Worm (Caenorhabditis elegans) whole organism, young adult: Measurements from ENCODE around the gene mlck-1.

ENCODE experiments used
- B0336.3 ChIP-seq: fragments of 200-800 bp; sonication (Bioruptor generic); IDR thresholded peaks from 2 replicates; pipeline ENCODE4 v1.3.6; 2022; ENCODE audit warnings: missing genetic modification characterization, missing compliant biosample characterization
- D2030.7 ChIP-seq: fragments of 200-800 bp; sonication (Bioruptor generic); IDR thresholded peaks from 2 replicates; pipeline ENCODE4 v1.3.6; 2022; ENCODE audit warnings: missing genetic modification reagents, missing genetic modification characterization, missing compliant biosample characterization
- F33H1.4 ChIP-seq: fragments of 200-800 bp; sonication (Bioruptor generic); IDR thresholded peaks from 2 replicates; pipeline ENCODE4 v1.3.6; 2022; ENCODE audit warnings: missing genetic modification reagents, missing genetic modification characterization, missing compliant biosample characterization
- K11D2.4 ChIP-seq: fragments of 200-800 bp; sonication (Bioruptor generic); IDR thresholded peaks from 2 replicates; pipeline ENCODE4 v1.3.6; 2022; ENCODE audit warnings: missing genetic modification reagents, missing genetic modification characterization, missing compliant biosample characterization
- T07F8.4 ChIP-seq: sonication (generic microtip); optimal IDR thresholded peaks from 2 replicates; lab custom pipeline; 2016; ENCODE audit warnings: mild to moderate bottlenecking, missing genetic modification characterization, moderate library complexity, missing compliant biosample characterization
- T26A5.8 ChIP-seq: sonication (generic microtip); optimal IDR thresholded peaks from 2 replicates; lab custom pipeline; 2016; ENCODE audit warnings: missing genetic modification characterization, missing compliant biosample characterization
- Y53F4B.3 ChIP-seq: fragments of 200-800 bp; sonication (Bioruptor generic); IDR thresholded peaks from 2 replicates; pipeline ENCODE4 v1.3.6; 2022; ENCODE audit warnings: missing genetic modification reagents, missing genetic modification characterization, missing compliant biosample characterization
- Y79H2A.3 ChIP-seq: fragments of 200-800 bp; sonication (Bioruptor generic); conservative IDR thresholded peaks from 2 replicates; pipeline ENCODE4 v1.3.6; 2022; ENCODE audit warnings: missing genetic modification reagents, missing genetic modification characterization, missing compliant biosample characterization
- Y95B8A.8 ChIP-seq: fragments of 200-800 bp; sonication (Bioruptor generic); IDR thresholded peaks from 2 replicates; pipeline ENCODE4 v1.3.6; 2022; ENCODE audit warnings: missing genetic modification reagents, missing genetic modification characterization, missing compliant biosample characterization
- ZK185.1 ChIP-seq: sonication (generic microtip); optimal IDR thresholded peaks from 2 replicates; lab custom pipeline; 2016; ENCODE audit warnings: mild to moderate bottlenecking, missing genetic modification characterization, missing compliant biosample characterization; ENCODE audit not compliant: poor library complexity, severe bottlenecking
- akir-1 ChIP-seq: fragments of 200-800 bp; sonication (Bioruptor generic); optimal IDR thresholded peaks from 2 replicates; lab custom pipeline; 2018; ENCODE audit warnings: mild to moderate bottlenecking, missing genetic modification characterization, moderate library complexity, missing compliant biosample characterization
- aptf-2 ChIP-seq: fragments of 200-800 bp; sonication (Bioruptor generic); conservative IDR thresholded peaks from 2 replicates; pipeline ENCODE4 v1.3.6; 2022; ENCODE audit warnings: missing genetic modification reagents, missing genetic modification characterization, missing compliant biosample characterization
- attf-3 ChIP-seq: fragments of 200-800 bp; sonication (Bioruptor generic); conservative IDR thresholded peaks from 2 replicates; pipeline ENCODE4 v1.3.6; 2022; ENCODE audit warnings: missing genetic modification reagents, missing genetic modification characterization, missing compliant biosample characterization
- attf-6 ChIP-seq: fragments of 200-800 bp; sonication (Bioruptor generic); IDR thresholded peaks from 2 replicates; pipeline ENCODE4 v1.3.6; 2022; ENCODE audit warnings: missing genetic modification reagents, missing genetic modification characterization, missing compliant biosample characterization
- ccch-3 ChIP-seq: fragments of 200-800 bp; sonication (Bioruptor generic); optimal IDR thresholded peaks from 2 replicates; lab custom pipeline; 2018; ENCODE audit warnings: mild to moderate bottlenecking, missing genetic modification characterization, missing compliant biosample characterization
- cebp-2 ChIP-seq: fragments of 200-800 bp; sonication (Bioruptor generic); IDR thresholded peaks from 2 replicates; pipeline ENCODE4 v1.3.6; 2022; ENCODE audit warnings: missing genetic modification characterization, missing compliant biosample characterization
- ceh-79 ChIP-seq: sonication (generic microtip); optimal IDR thresholded peaks from 2 replicates; lab custom pipeline; 2017; ENCODE audit warnings: mild to moderate bottlenecking, missing genetic modification characterization, missing compliant biosample characterization
- ceh-91 ChIP-seq: fragments of 200-800 bp; sonication (Bioruptor generic); IDR thresholded peaks from 2 replicates; pipeline ENCODE4 v1.3.6; 2022; ENCODE audit warnings: missing genetic modification reagents, missing genetic modification characterization, missing compliant biosample characterization
- die-1 ChIP-seq: sonication (generic microtip); optimal IDR thresholded peaks from 2 replicates; lab custom pipeline; 2016; ENCODE audit warnings: missing genotype, mild to moderate bottlenecking, missing genetic modification characterization, missing compliant biosample characterization
- egl-18 ChIP-seq: fragments of 200-800 bp; sonication (Bioruptor generic); IDR thresholded peaks from 2 replicates; pipeline ENCODE4 v1.3.6; 2022; ENCODE audit warnings: missing genetic modification reagents, missing genetic modification characterization, missing compliant biosample characterization
- egrh-3 ChIP-seq: fragments of 200-800 bp; sonication (Bioruptor generic); IDR thresholded peaks from 2 replicates; pipeline ENCODE4 v1.3.6; 2022; ENCODE audit warnings: missing genetic modification reagents, missing genetic modification characterization, missing compliant biosample characterization
- gei-17 ChIP-seq: fragments of 200-800 bp; sonication (Bioruptor generic); optimal IDR thresholded peaks from 2 replicates; lab custom pipeline; 2018; ENCODE audit warnings: mild to moderate bottlenecking, missing genetic modification characterization, missing compliant biosample characterization
- him-1 ChIP-seq: sonication (generic microtip); optimal IDR thresholded peaks from 2 replicates; lab custom pipeline; 2016; ENCODE audit warnings: missing genotype, missing genetic modification reagents, missing genetic modification characterization, missing compliant biosample characterization
- hlh-26 ChIP-seq: fragments of 200-800 bp; sonication (Bioruptor generic); conservative IDR thresholded peaks from 2 replicates; pipeline ENCODE4 v1.3.6; 2022; ENCODE audit warnings: missing genetic modification reagents, missing genetic modification characterization, missing compliant biosample characterization
- let-526 ChIP-seq: fragments of 200-800 bp; sonication (Bioruptor generic); IDR thresholded peaks from 2 replicates; pipeline ENCODE4 v1.3.6; 2022; ENCODE audit warnings: missing genetic modification reagents, missing genetic modification characterization, missing compliant biosample characterization
- let-607 ChIP-seq, 2 experiments: fragments of 200-800 bp in 1 of 2; sonication (Bioruptor generic) in 1 of 2; sonication (generic microtip) in 1 of 2; optimal IDR thresholded peaks; 2 replicates each; lab custom pipeline; 2016 to 2018; ENCODE audit warnings: mild to moderate bottlenecking in 2 of 2, missing compliant biosample characterization in 2 of 2, missing genetic modification characterization in 2 of 2, moderate library complexity in 2 of 2, missing genotype in 1 of 2
- lin-35 ChIP-seq, 3 experiments: fragments of 150-350 bp in 2 of 3; sonication (generic microtip) in 1 of 3; optimal IDR thresholded peaks; 2 replicates each; lab custom pipeline; 2014 to 2018; ENCODE audit warnings: missing biosample characterization in 3 of 3, missing genetic modification characterization in 3 of 3, missing genetic modification reagents in 3 of 3
- madf-6 ChIP-seq: fragments of 200-800 bp; sonication (Bioruptor generic); IDR thresholded peaks from 2 replicates; pipeline ENCODE4 v1.3.6; 2022; ENCODE audit warnings: missing genetic modification reagents, missing genetic modification characterization, missing compliant biosample characterization
- mxl-1 ChIP-seq: sonication (generic microtip); optimal IDR thresholded peaks from 2 replicates; lab custom pipeline; 2016; ENCODE audit warnings: missing genetic modification characterization, missing compliant biosample characterization
- nfya-2 ChIP-seq: fragments of 200-800 bp; sonication (Bioruptor generic); IDR thresholded peaks from 2 replicates; pipeline ENCODE4 v1.3.6; 2022; ENCODE audit warnings: missing genetic modification reagents, missing genetic modification characterization, missing compliant biosample characterization
- nhr-27 ChIP-seq: fragments of 200-800 bp; sonication (Bioruptor generic); optimal IDR thresholded peaks from 2 replicates; lab custom pipeline; 2018; ENCODE audit warnings: mild to moderate bottlenecking, missing genetic modification characterization, moderate library complexity, missing compliant biosample characterization
- nhr-90 ChIP-seq: sonication (generic microtip); optimal IDR thresholded peaks from 2 replicates; lab custom pipeline; 2016; ENCODE audit warnings: missing genotype, mild to moderate bottlenecking, missing genetic modification characterization, missing compliant biosample characterization
- rcor-1 ChIP-seq: fragments of 200-800 bp; sonication (Bioruptor generic); IDR thresholded peaks from 2 replicates; pipeline ENCODE4 v1.3.6; 2022; ENCODE audit warnings: missing genetic modification reagents, missing genetic modification characterization, missing compliant biosample characterization
- snpc-1.1 ChIP-seq: sonication (generic microtip); optimal IDR thresholded peaks from 2 replicates; lab custom pipeline; 2017; ENCODE audit warnings: missing genetic modification characterization, mild to moderate bottlenecking, missing compliant biosample characterization, antibody characterized with exemption, moderate library complexity, missing genotype, missing genetic modification reagents; ENCODE audit not compliant: insufficient read depth
- snpc-1.3 ChIP-seq: sonication (generic microtip); optimal IDR thresholded peaks from 2 replicates; lab custom pipeline; 2017; ENCODE audit warnings: missing genetic modification characterization, mild to moderate bottlenecking, missing compliant biosample characterization, antibody characterized with exemption, moderate library complexity, missing genotype, missing genetic modification reagents; ENCODE audit not compliant: insufficient read depth
- sptf-2 ChIP-seq: fragments of 200-800 bp; sonication (Bioruptor generic); optimal IDR thresholded peaks from 2 replicates; lab custom pipeline; 2018; ENCODE audit warnings: mild to moderate bottlenecking, missing genetic modification characterization, missing compliant biosample characterization
- tbp1 ChIP-seq: fragments of 200-800 bp; sonication (Bioruptor generic); optimal IDR thresholded peaks from 2 replicates; lab custom pipeline; 2018; ENCODE audit warnings: mild to moderate bottlenecking, missing genetic modification characterization, missing compliant biosample characterization
- ztf-26 ChIP-seq: sonication (generic microtip); optimal IDR thresholded peaks from 2 replicates; lab custom pipeline; 2017; ENCODE audit warnings: missing genetic modification characterization, missing compliant biosample characterization
- ztf-6 ChIP-seq: fragments of 200-800 bp; sonication (Bioruptor generic); IDR thresholded peaks from 2 replicates; pipeline ENCODE4 v1.3.6; 2022; ENCODE audit warnings: missing genetic modification reagents, missing genetic modification characterization, missing compliant biosample characterization

mlck-1 gene

DNA sequence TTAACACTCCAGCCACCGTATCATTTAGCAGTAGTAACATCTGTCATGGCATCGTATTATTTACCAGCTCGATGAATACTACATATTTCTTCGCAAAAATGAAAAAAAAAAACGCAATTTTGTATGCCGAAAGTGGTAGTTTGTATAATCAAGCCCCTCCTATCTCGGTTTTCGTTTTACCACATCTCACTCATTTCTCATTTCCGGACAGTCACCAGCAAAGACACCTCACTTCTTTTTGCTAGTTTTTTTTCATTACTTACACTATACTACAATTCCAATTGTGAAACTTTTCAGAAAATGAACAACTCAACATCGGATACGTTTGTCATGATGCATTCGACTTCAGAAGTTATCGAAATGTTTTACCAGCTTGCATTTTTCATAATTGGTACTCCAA is 20.4 kb downstream of the mlck-1 start, which contains the start of gene gnrr-3:
Gene gnrr-3, plus strand, starts transcription at position 301 of the 400 bp plus-strand sequence.
- TF ChIP-seq D2030.7 (GFP tag; lab: Robert Waterston, UW): no peak
- TF ChIP-seq snpc-1.1 (tag; lab: Kevin White, UChicago): no peak
- TF ChIP-seq ceh-79: no peak
- TF ChIP-seq aptf-2 (GFP tag; lab: Robert Waterston, UW): no peak

DNA sequence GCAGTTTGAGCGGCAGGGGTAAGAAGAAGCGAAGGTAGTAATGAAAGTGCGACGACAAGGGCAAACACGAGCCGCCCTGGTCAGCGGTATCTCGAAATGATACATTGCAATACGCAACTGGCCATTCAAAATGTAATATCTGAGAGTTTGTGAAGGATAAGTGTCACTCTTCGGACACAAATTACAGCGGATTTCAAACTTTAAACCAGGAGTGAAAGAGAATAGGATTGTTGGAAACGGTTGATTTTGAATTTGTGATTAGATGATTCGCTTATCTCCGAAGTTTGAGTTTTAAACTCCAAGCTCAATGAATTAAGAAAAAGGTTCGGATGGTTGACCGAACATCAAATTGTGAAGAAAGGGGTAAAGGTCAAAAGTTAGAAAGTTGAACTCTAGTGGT is 22.3 kb downstream of the mlck-1 start, which contains the start of gene ZC374.2:
Gene ZC374.2, minus strand, starts transcription at position 101 of the 400 bp plus-strand sequence.
- no peak for TF ChIP-seq Y53F4B.3
- TF ChIP-seq D2030.7 (GFP tag; lab: Robert Waterston, UW): no peak
- no peak for TF ChIP-seq rcor-1 (GFP tag; lab: Robert Waterston, UW)
- no peak for TF ChIP-seq T26A5.8
- no peak for TF ChIP-seq egl-18 (GFP tag; lab: Robert Waterston, UW)
- TF ChIP-seq F33H1.4: no peak
- TF ChIP-seq mxl-1: no peak
- TF ChIP-seq aptf-2 (GFP tag; lab: Robert Waterston, UW): no peak
- TF ChIP-seq nfya-2 (GFP tag; lab: Robert Waterston, UW): no peak
- TF ChIP-seq ceh-91: no peak
- TF ChIP-seq sptf-2 (GFP tag; lab: Kevin White, UChicago): no peak
- no peak for TF ChIP-seq gei-17 (GFP tag; lab: Kevin White, UChicago)
- no peak for TF ChIP-seq madf-6 (GFP tag; lab: Robert Waterston, UW)
- no peak for TF ChIP-seq him-1 (tag; lab: Kevin White, UChicago)
- no peak for TF ChIP-seq akir-1 (GFP tag; lab: Kevin White, UChicago)

DNA sequence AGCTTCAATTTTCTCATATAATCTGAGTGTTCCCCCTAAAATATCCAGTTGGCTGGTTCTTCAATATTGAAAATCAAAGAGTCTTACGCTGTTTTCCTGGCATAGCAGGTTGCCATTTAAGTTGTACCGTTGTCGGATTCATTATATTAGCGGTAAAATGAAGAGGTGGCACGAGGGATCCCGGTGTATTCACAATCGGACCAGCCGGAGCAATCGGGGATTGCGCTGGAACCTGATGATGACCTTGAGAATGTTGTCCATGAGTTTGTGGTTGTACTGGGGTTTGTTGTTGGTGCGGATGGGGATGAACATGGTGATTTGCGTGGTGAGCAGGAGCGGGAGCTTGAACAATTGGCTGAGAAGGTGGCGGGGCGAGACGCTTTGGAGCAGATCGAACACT is 25.1 kb downstream of the mlck-1 start:
- TF ChIP-seq let-526 (GFP tag; lab: Robert Waterston, UW) (no peak), cebp-2 (GFP tag; lab: Robert Waterston, UW) (no peak), K11D2.4 (GFP tag; lab: Robert Waterston, UW) (no peak), ccch-3 (GFP tag; lab: Kevin White, UChicago) (no peak), nhr-90 (tag; lab: Kevin White, UChicago) (no peak), lin-35 (GFP tag; optimal IDR thresholded peaks at IDR 0.05; lab: Kevin White, UChicago) (no peak), hlh-26 (no peak), ztf-26 (tag; lab: Kevin White, UChicago) (no peak), nhr-27 (tag; lab: Kevin White, UChicago) (no peak), egrh-3 (GFP tag; lab: Robert Waterston, UW) (no peak)

DNA sequence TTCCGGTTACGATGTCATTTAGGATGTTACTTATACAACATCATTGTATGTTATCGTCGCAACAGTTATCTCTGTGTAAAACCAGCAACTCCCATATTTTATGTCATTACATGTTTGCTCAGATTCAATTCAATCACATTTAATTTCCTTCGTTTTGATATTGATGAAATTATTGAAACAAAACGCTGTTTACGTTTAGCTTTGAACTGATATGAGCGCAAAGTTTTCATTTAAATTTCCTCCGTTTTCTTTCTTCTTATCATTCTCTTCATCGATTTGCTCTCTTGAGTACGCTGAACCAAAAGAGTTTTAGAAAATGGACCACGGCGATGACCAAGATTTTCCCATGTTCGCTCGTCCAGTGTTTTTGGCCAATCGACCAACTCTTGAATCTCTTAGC is 38.8 kb downstream of the mlck-1 start, which contains the start of gene sek-6:
Gene sek-6, plus strand, starts transcription at position 315 of the 400 bp plus-strand sequence.
- no peak for TF ChIP-seq snpc-1.3 (tag; lab: Kevin White, UChicago)

DNA sequence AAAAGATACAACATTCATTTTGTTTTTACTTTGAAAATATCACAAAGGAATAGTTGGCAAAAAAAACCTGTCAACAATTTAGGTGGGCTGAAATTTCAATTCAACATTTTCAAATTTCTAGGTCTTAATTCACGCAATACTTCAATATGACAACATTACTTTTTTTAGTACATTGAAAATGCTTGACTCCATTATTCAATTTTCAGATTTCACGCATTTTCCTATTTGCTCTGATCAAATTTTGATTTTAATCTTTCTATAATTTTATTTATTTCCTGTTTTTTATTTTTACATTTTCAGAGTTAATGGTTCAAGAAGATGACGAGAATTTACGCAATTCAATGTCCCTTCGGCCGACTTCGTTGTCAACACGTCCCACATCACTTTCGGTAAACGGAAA is 42.0 kb downstream of the mlck-1 start, which contains the start of gene mkk-4:
Gene mkk-4, plus strand, starts transcription at position 301 of the 400 bp plus-strand sequence.
- no peak for TF ChIP-seq Y95B8A.8 (GFP tag; lab: Robert Waterston, UW)
- no peak for TF ChIP-seq B0336.3 (GFP tag; lab: Robert Waterston, UW)
- TF ChIP-seq hlh-26: no peak
- TF ChIP-seq let-607 (tag; optimal IDR thresholded peaks at IDR 0.05; lab: Kevin White, UChicago): no peak
- no peak for TF ChIP-seq tbp1 (GFP tag; lab: Kevin White, UChicago)
- TF ChIP-seq attf-6 (GFP tag; lab: Robert Waterston, UW): no peak
- TF ChIP-seq K11D2.4 (GFP tag; lab: Robert Waterston, UW): no peak
- no peak for TF ChIP-seq Y79H2A.3 (GFP tag; lab: Robert Waterston, UW)
- TF ChIP-seq attf-3 (GFP tag; lab: Robert Waterston, UW): no peak
- no peak for TF ChIP-seq ztf-6 (GFP tag; lab: Robert Waterston, UW)
- no peak for TF ChIP-seq T07F8.4 (tag; lab: Kevin White, UChicago)
- TF ChIP-seq egrh-3 (GFP tag; lab: Robert Waterston, UW): no peak
- no peak for TF ChIP-seq F33H1.4
- no peak for TF ChIP-seq aptf-2 (GFP tag; lab: Robert Waterston, UW)
- TF ChIP-seq ZK185.1 (tag; lab: Kevin White, UChicago): no peak
- TF ChIP-seq die-1 (tag; lab: Kevin White, UChicago): no peak
